Fruit fly (Drosophila melanogaster): Measurements from ENCODE around the gene GstZ2.

The GstZ2 gene

dm6 chr3R:9434543-9435407 lies 25.7 kb downstream of the GstZ2 start (continued):
- peak; percentile 72 for TF ChIP-seq CG12744 (GFP tag; optimal IDR thresholded peaks at IDR 0.05)
- TF ChIP-seq hbn (GFP tag; IDR thresholded peaks at IDR 0.05; ENCODE audit: partially characterized antibody), result no peak
- TF ChIP-seq CG10321 (GFP tag; IDR thresholded peaks at IDR 0.05), result peak; percentile 65; the same call in 1 of the 2 replicates
- peak; percentile 91 for TF ChIP-seq CG12391 (tag; optimal IDR thresholded peaks at IDR 0.05)
- TF ChIP-seq pan (optimal IDR thresholded peaks at IDR 0.05), result no peak
- TF ChIP-seq pan (GFP tag; optimal IDR thresholded peaks at IDR 0.05 in 1 of 2, IDR thresholded peaks at IDR 0.05 in 1 of 2), result peak in 1 of 2 experiments; percentile 92
- TF ChIP-seq Xrp1 (GFP tag; IDR thresholded peaks at IDR 0.05), result peak; percentile 87
- TF ChIP-seq B-H2 (GFP tag; optimal IDR thresholded peaks at IDR 0.05), result no peak
- peak; percentile 86 for TF ChIP-seq lilli (GFP tag; optimal IDR thresholded peaks at IDR 0.05)
- no peak for TF ChIP-seq CG3065 (GFP tag; optimal IDR thresholded peaks at IDR 0.05)
- TF ChIP-seq al (GFP tag; IDR thresholded peaks at IDR 0.05), result peak; percentile 89
- TF ChIP-seq sug (tag; optimal IDR thresholded peaks at IDR 0.05), result peak; percentile 66
- TF ChIP-seq run (tag; optimal IDR thresholded peaks at IDR 0.05), result peak; percentile 83
- TF ChIP-seq ato (GFP tag; IDR thresholded peaks at IDR 0.05; ENCODE audit: partially characterized antibody), result no peak
- 0 out of 2 replicates have a peak, but pooled peaks have one; percentile 62 for TF ChIP-seq toy (GFP tag; IDR thresholded peaks at IDR 0.05)
- peak; percentile 76 for TF ChIP-seq gsb (GFP tag; IDR thresholded peaks at IDR 0.05)
- 0 out of 2 replicates have a peak, but pooled peaks have one; percentile 26 for TF ChIP-seq ro (GFP tag; IDR thresholded peaks at IDR 0.05)
- peak; percentile 24; the same call in 2 of the 4 replicates for TF ChIP-seq chinmo (GFP tag; IDR thresholded peaks at IDR 0.05; ENCODE audit: partially characterized antibody)
- TF ChIP-seq CG2678 (tag; optimal IDR thresholded peaks at IDR 0.05), result peak; percentile 93
- TF ChIP-seq CG16815 (GFP tag; optimal IDR thresholded peaks at IDR 0.05), result peak; percentile 52
- peak; percentile 91 for TF ChIP-seq CG11504 (tag; optimal IDR thresholded peaks at IDR 0.05)
- peak; percentile 88 for TF ChIP-seq CG6689 (GFP tag; IDR thresholded peaks at IDR 0.05)
- peak; percentile 88; the same call in 1 of the 2 replicates for TF ChIP-seq ranshi (GFP tag; IDR thresholded peaks at IDR 0.05)
- peak in 1 of 3 experiments; percentile 52 for TF ChIP-seq lola (GFP tag; optimal IDR thresholded peaks at IDR 0.05)
- peak; percentile 36 for TF ChIP-seq Jarid2 (GFP tag; optimal IDR thresholded peaks at IDR 0.05)
- peak; percentile 53 for TF ChIP-seq onecut (GFP tag; IDR thresholded peaks at IDR 0.05)
- TF ChIP-seq CG17361 (GFP tag; IDR thresholded peaks at IDR 0.05), result peak; percentile 88
- no peak for TF ChIP-seq Lpt (GFP tag; optimal IDR thresholded peaks at IDR 0.05)
- peak; percentile 79 for TF ChIP-seq Camta (GFP tag; optimal IDR thresholded peaks at IDR 0.05)
- TF ChIP-seq CG1024 (GFP tag; IDR thresholded peaks at IDR 0.05), result peak; percentile 74
- no peak for TF ChIP-seq unc-4 (GFP tag; IDR thresholded peaks at IDR 0.05; ENCODE audit: partially characterized antibody)
- TF ChIP-seq ttk (GFP tag; IDR thresholded peaks at IDR 0.05), result peak; percentile 81
- TF ChIP-seq Bgb (GFP tag; IDR thresholded peaks at IDR 0.05; ENCODE audit: partially characterized antibody), result no peak
- TF ChIP-seq CG34422 (GFP tag; IDR thresholded peaks at IDR 0.05), result peak; percentile 89
- peak; percentile 56 for TF ChIP-seq CG34376 (GFP tag; optimal IDR thresholded peaks at IDR 0.05)
- peak; percentile 69 for TF ChIP-seq CG8281 (tag; optimal IDR thresholded peaks at IDR 0.05)
- peak; percentile 45 for TF ChIP-seq HmgD (GFP tag; optimal IDR thresholded peaks at IDR 0.05)
- TF ChIP-seq da (GFP tag; optimal IDR thresholded peaks at IDR 0.05), result peak; percentile 8
- peak; percentile 69 for TF ChIP-seq Antp (GFP tag; optimal IDR thresholded peaks at IDR 0.05)
- TF ChIP-seq CG14014 (GFP tag; IDR thresholded peaks at IDR 0.05), result peak; percentile 91
- TF ChIP-seq CG10209 (GFP tag; optimal IDR thresholded peaks at IDR 0.05), result peak; percentile 84
- peak; percentile 83 for TF ChIP-seq CG18476 (GFP tag; optimal IDR thresholded peaks at IDR 0.05)
- peak; percentile 90 for TF ChIP-seq CG7556 (GFP tag; optimal IDR thresholded peaks at IDR 0.05)
- peak; percentile 75 for TF ChIP-seq klu (GFP tag; IDR thresholded peaks at IDR 0.05)
- peak; percentile 83 for TF ChIP-seq ken (GFP tag; IDR thresholded peaks at IDR 0.05)
- peak; percentile 65 for TF ChIP-seq CG6272 (GFP tag; IDR thresholded peaks at IDR 0.05)
- TF ChIP-seq CG12769 (tag; optimal IDR thresholded peaks at IDR 0.05), result peak; percentile 56
- peak; percentile 50; the same call in 1 of the 2 replicates for TF ChIP-seq CG4404 (GFP tag; IDR thresholded peaks at IDR 0.05)
- TF ChIP-seq zfh2 (GFP tag; optimal IDR thresholded peaks at IDR 0.05), result peak; percentile 49
